Fruit fly (Drosophila melanogaster) whole organism, embryonic: Measurements from ENCODE around the gene Alg12.
A peak's percentile ranks its signal among the peaks of the same experiment; 100 is the strongest.

Experiments
- CG10462 ChIP-seq: fragments of 200-800 bp; sonication (Bioruptor generic); optimal IDR thresholded peaks from 2 replicates; lab custom pipeline; 2016; ENCODE audit warnings: missing biosample characterization, missing genetic modification characterization
- CG10979 ChIP-seq: fragments of 200-800 bp; sonication (Bioruptor generic); optimal IDR thresholded peaks from 2 replicates; lab custom pipeline; 2018; ENCODE audit warnings: missing biosample characterization, mild to moderate bottlenecking, missing genetic modification characterization, moderate library complexity
- CG12104 ChIP-seq: fragments of 200-800 bp; sonication (Bioruptor generic); optimal IDR thresholded peaks from 3 replicates; lab custom pipeline; 2016; ENCODE audit warnings: missing biosample characterization, missing genetic modification characterization
- CG12236 ChIP-seq: fragments of 200-800 bp; sonication (Bioruptor generic); optimal IDR thresholded peaks from 2 replicates; lab custom pipeline; 2016; ENCODE audit warnings: missing biosample characterization, missing genetic modification characterization
- CG13287 ChIP-seq: fragments of 200-800 bp; sonication (Bioruptor generic); IDR thresholded peaks from 2 replicates; pipeline ENCODE4 v1.3.6; 2022; ENCODE audit warnings: missing biosample characterization, missing genetic modification characterization; ENCODE audit not compliant: partially characterized antibody
- CG13424 ChIP-seq: fragments of 200-800 bp; sonication (Bioruptor generic); optimal IDR thresholded peaks from 2 replicates; lab custom pipeline; 2019; ENCODE audit warnings: missing biosample characterization, mild to moderate bottlenecking, missing genetic modification characterization, moderate library complexity
- CG13624 ChIP-seq: fragments of 200-800 bp; sonication (Bioruptor generic); optimal IDR thresholded peaks from 2 replicates; lab custom pipeline; 2016; ENCODE audit warnings: missing biosample characterization, missing genetic modification characterization
- CG13894 ChIP-seq: fragments of 200-800 bp; sonication (Bioruptor generic); optimal IDR thresholded peaks from 3 replicates; lab custom pipeline; 2018; ENCODE audit warnings: missing biosample characterization, mild to moderate bottlenecking, missing genetic modification characterization, moderate library complexity
- CG14710 ChIP-seq: fragments of 200-800 bp; sonication (Bioruptor generic); optimal IDR thresholded peaks from 3 replicates; lab custom pipeline; 2019; ENCODE audit warnings: missing biosample characterization, mild to moderate bottlenecking, missing genetic modification characterization, moderate library complexity
- CG15073 ChIP-seq: fragments of 200-800 bp; sonication (Bioruptor generic); optimal IDR thresholded peaks from 2 replicates; lab custom pipeline; 2016; ENCODE audit warnings: missing biosample characterization, missing genetic modification characterization
- CG1529 ChIP-seq: fragments of 200-800 bp; sonication (Bioruptor generic); optimal IDR thresholded peaks from 3 replicates; lab custom pipeline; 2018; ENCODE audit warnings: missing biosample characterization, missing genetic modification characterization
- CG16815 ChIP-seq: fragments of 200-800 bp; sonication (Bioruptor generic); optimal IDR thresholded peaks from 3 replicates; lab custom pipeline; 2017; ENCODE audit warnings: missing biosample characterization, mild to moderate bottlenecking, missing genetic modification characterization
- CG18011 ChIP-seq: fragments of 200-800 bp; sonication (Bioruptor generic); optimal IDR thresholded peaks from 2 replicates; lab custom pipeline; 2017; ENCODE audit warnings: missing biosample characterization, missing genetic modification characterization, mild to moderate bottlenecking, moderate library complexity, missing genotype
- CG18599 ChIP-seq: fragments of 200-800 bp; sonication (Bioruptor generic); optimal IDR thresholded peaks from 3 replicates; lab custom pipeline; 2017; ENCODE audit warnings: missing biosample characterization, missing genetic modification characterization, mild to moderate bottlenecking, moderate library complexity, missing genetic modification reagents
- CG18764 ChIP-seq: fragments of 200-800 bp; sonication (Bioruptor generic); optimal IDR thresholded peaks from 3 replicates; lab custom pipeline; 2016; ENCODE audit warnings: missing biosample characterization, missing genetic modification characterization
- CG30020 ChIP-seq: fragments of 200-800 bp; optimal IDR thresholded peaks from 2 replicates; lab custom pipeline; 2019; ENCODE audit warnings: missing biosample characterization, mild to moderate bottlenecking, missing genetic modification characterization, moderate library complexity
- CG31441 ChIP-seq: fragments of 200-800 bp; sonication (Bioruptor generic); IDR thresholded peaks from 2 replicates; pipeline ENCODE4 v1.3.6; 2022; ENCODE audit warnings: missing biosample characterization, missing genetic modification characterization
- CG3163 ChIP-seq: fragments of 200-800 bp; sonication (Bioruptor generic); optimal IDR thresholded peaks from 3 replicates; lab custom pipeline; 2016; ENCODE audit warnings: missing biosample characterization, missing genetic modification characterization
- CG4328 ChIP-seq: fragments of 200-800 bp; sonication (Bioruptor generic); optimal IDR thresholded peaks from 3 replicates; lab custom pipeline; 2017; ENCODE audit warnings: missing biosample characterization, missing genetic modification reagents, missing genetic modification characterization
- CG4617 ChIP-seq: fragments of 200-800 bp; sonication (Bioruptor generic); optimal IDR thresholded peaks from 3 replicates; lab custom pipeline; 2016; ENCODE audit warnings: missing biosample characterization, missing genetic modification characterization, borderline replicate concordance
- CG6272 ChIP-seq: fragments of 200-800 bp; sonication (Bioruptor generic); IDR thresholded peaks from 2 replicates; pipeline ENCODE4 v1.3.6; 2022; ENCODE audit warnings: missing biosample characterization, missing genetic modification characterization
- CG6854 ChIP-seq: fragments of 200-800 bp; sonication (Bioruptor generic); optimal IDR thresholded peaks from 3 replicates; lab custom pipeline; 2017; ENCODE audit warnings: missing biosample characterization, mild to moderate bottlenecking, missing genetic modification characterization
- CG7839 ChIP-seq: fragments of 200-800 bp; sonication (Bioruptor generic); optimal IDR thresholded peaks from 3 replicates; lab custom pipeline; 2018; ENCODE audit warnings: missing biosample characterization, mild to moderate bottlenecking, missing genetic modification characterization, moderate library complexity
- CG7928 ChIP-seq: fragments of 200-800 bp; sonication (Bioruptor generic); optimal IDR thresholded peaks from 2 replicates; lab custom pipeline; 2017; ENCODE audit warnings: missing biosample characterization, mild to moderate bottlenecking, missing genetic modification characterization
- CG8089 ChIP-seq: fragments of 200-800 bp; sonication (Bioruptor generic); optimal IDR thresholded peaks from 3 replicates; lab custom pipeline; 2016; ENCODE audit warnings: missing biosample characterization, missing genetic modification characterization
- CG9437 ChIP-seq: fragments of 200-800 bp; sonication (Bioruptor generic); optimal IDR thresholded peaks from 2 replicates; lab custom pipeline; 2018; ENCODE audit warnings: missing biosample characterization, mild to moderate bottlenecking, missing genetic modification characterization
- Chrac-16 ChIP-seq: fragments of 200-800 bp; sonication (Bioruptor generic); optimal IDR thresholded peaks from 3 replicates; lab custom pipeline; 2016; ENCODE audit warnings: missing biosample characterization, missing genetic modification characterization
- D ChIP-seq, 2 experiments: fragments of 200-800 bp in 1 of 2; fragments of >200 bp in 1 of 2; sonication (Bioruptor generic) in 1 of 2; optimal IDR thresholded peaks; 2 replicates in 1 of 2; 3 replicates in 1 of 2; lab custom pipeline; 2017; ENCODE audit warnings: mild to moderate bottlenecking in 1 of 2, missing biosample characterization in 1 of 2, missing genetic modification characterization in 1 of 2, missing genetic modification reagents in 1 of 2
- Dip3 ChIP-seq: fragments of 200-800 bp; sonication (Bioruptor generic); optimal IDR thresholded peaks from 3 replicates; lab custom pipeline; 2016; ENCODE audit warnings: missing biosample characterization, missing genetic modification characterization
- Gug ChIP-seq: fragments of 200-800 bp; sonication (Bioruptor generic); IDR thresholded peaks from 4 replicates; pipeline ENCODE4 v1.3.6; 2022; ENCODE audit warnings: missing biosample characterization, missing genetic modification characterization
- Hand ChIP-seq: fragments of 200-800 bp; sonication (Bioruptor generic); optimal IDR thresholded peaks from 2 replicates; lab custom pipeline; 2017; ENCODE audit warnings: mild to moderate bottlenecking, missing biosample characterization, missing genetic modification reagents, missing genetic modification characterization
- Myb ChIP-seq: fragments of 200-800 bp; sonication (Bioruptor generic); optimal IDR thresholded peaks from 2 replicates; lab custom pipeline; 2016; ENCODE audit warnings: missing biosample characterization, missing genetic modification characterization
- NC2β ChIP-seq: fragments of 200-800 bp; sonication (Bioruptor generic); optimal IDR thresholded peaks from 2 replicates; lab custom pipeline; 2016; ENCODE audit warnings: missing biosample characterization, missing genetic modification characterization
- PHDP ChIP-seq: fragments of 200-800 bp; sonication (Bioruptor generic); optimal IDR thresholded peaks from 3 replicates; lab custom pipeline; 2018; ENCODE audit warnings: missing biosample characterization, mild to moderate bottlenecking, missing genetic modification characterization, moderate library complexity
- Sin3A ChIP-seq: fragments of >200 bp; optimal IDR thresholded peaks from 2 replicates; lab custom pipeline; 2018
- bigmax ChIP-seq: fragments of 200-800 bp; sonication (Bioruptor generic); optimal IDR thresholded peaks from 2 replicates; lab custom pipeline; 2018; ENCODE audit warnings: missing biosample characterization, mild to moderate bottlenecking, missing genetic modification characterization
- dan ChIP-seq: fragments of 200-800 bp; sonication (Bioruptor generic); IDR thresholded peaks from 2 replicates; pipeline ENCODE4 v1.3.6; 2022; ENCODE audit warnings: missing biosample characterization, missing genetic modification characterization
- dm ChIP-seq: fragments of 200-800 bp; sonication (Bioruptor generic); optimal IDR thresholded peaks from 3 replicates; lab custom pipeline; 2016; ENCODE audit warnings: missing biosample characterization, missing genetic modification characterization
- ewg ChIP-seq: fragments of 200-800 bp; sonication (Bioruptor generic); optimal IDR thresholded peaks from 3 replicates; lab custom pipeline; 2017; ENCODE audit warnings: mild to moderate bottlenecking, missing biosample characterization, missing genetic modification reagents, missing genetic modification characterization
- fd102C ChIP-seq: fragments of 200-800 bp; sonication (Bioruptor generic); optimal IDR thresholded peaks from 2 replicates; lab custom pipeline; 2018; ENCODE audit warnings: missing biosample characterization, mild to moderate bottlenecking, missing genetic modification characterization, moderate library complexity
- fd64A ChIP-seq: fragments of 200-800 bp; sonication (Bioruptor generic); optimal IDR thresholded peaks from 3 replicates; lab custom pipeline; 2018; ENCODE audit warnings: missing biosample characterization, mild to moderate bottlenecking, missing genetic modification characterization
- gcm ChIP-seq: fragments of 200-800 bp; sonication (Bioruptor generic); optimal IDR thresholded peaks from 2 replicates; lab custom pipeline; 2019; ENCODE audit warnings: missing biosample characterization, mild to moderate bottlenecking, missing genetic modification characterization, moderate library complexity
- gem ChIP-seq: fragments of 200-800 bp; sonication (Bioruptor generic); optimal IDR thresholded peaks from 2 replicates; lab custom pipeline; 2019; ENCODE audit warnings: missing biosample characterization, mild to moderate bottlenecking, missing genetic modification characterization, moderate library complexity
- grn ChIP-seq: fragments of 200-800 bp; sonication (Bioruptor generic); optimal IDR thresholded peaks from 3 replicates; lab custom pipeline; 2017; ENCODE audit warnings: missing biosample characterization, missing genetic modification characterization
- nerfin-2 ChIP-seq: fragments of 200-800 bp; sonication (Bioruptor generic); IDR thresholded peaks from 2 replicates; pipeline ENCODE4 v1.3.6; 2022; ENCODE audit warnings: missing biosample characterization, missing genetic modification characterization; ENCODE audit not compliant: partially characterized antibody
- org-1 ChIP-seq: fragments of 200-800 bp; sonication (Bioruptor generic); optimal IDR thresholded peaks from 2 replicates; lab custom pipeline; 2017; ENCODE audit warnings: missing biosample characterization, missing genetic modification characterization
- peb ChIP-seq: fragments of 200-800 bp; sonication (Bioruptor generic); IDR thresholded peaks from 2 replicates; pipeline ENCODE4 v1.3.6; 2022; ENCODE audit warnings: missing biosample characterization, missing genetic modification characterization
- phol ChIP-seq: fragments of 200-800 bp; sonication (Bioruptor generic); optimal IDR thresholded peaks from 3 replicates; lab custom pipeline; 2018; ENCODE audit warnings: missing biosample characterization, mild to moderate bottlenecking, missing genetic modification characterization, moderate library complexity
- rib ChIP-seq: fragments of 200-800 bp; sonication (Bioruptor generic); IDR thresholded peaks from 2 replicates; pipeline ENCODE4 v1.3.6; 2022; ENCODE audit warnings: missing biosample characterization, missing genetic modification characterization
- so ChIP-seq: fragments of 200-800 bp; sonication (Bioruptor generic); IDR thresholded peaks from 3 replicates; pipeline ENCODE4 v1.3.6; 2022; ENCODE audit warnings: missing biosample characterization, missing genetic modification characterization
- usp ChIP-seq: fragments of >200 bp; optimal IDR thresholded peaks from 2 replicates; lab custom pipeline; 2017; ENCODE audit warnings: missing biosample characterization, missing genetic modification characterization

Gene Alg12

dm6 chr3R:9730784-9731183 is 25.5 kb upstream of the Alg12 start, which contains the start of gene FoxP:
Gene FoxP (minus strand): TSS chr3R:9730872.
- TF ChIP-seq Chrac-16 (GFP tag; lab: Kevin White, UChicago): no peak
- TF ChIP-seq CG13424 (tag; lab: Kevin White, UChicago): peak; percentile 47
- TF ChIP-seq rib (GFP tag; lab: Robert Waterston, UW): no peak
- TF ChIP-seq CG31441 (GFP tag; lab: Robert Waterston, UW): no peak
- no peak for TF ChIP-seq CG16815 (GFP tag; lab: Kevin White, UChicago)
- TF ChIP-seq CG4617 (GFP tag; lab: Kevin White, UChicago): no peak
- peak; percentile 61 for TF ChIP-seq CG18764
- no peak for TF ChIP-seq CG18011 (GFP tag; lab: Kevin White, UChicago)
- no peak for TF ChIP-seq CG13624 (GFP tag; lab: Kevin White, UChicago)
- peak; percentile 62 for TF ChIP-seq CG30020 (tag; lab: Kevin White, UChicago)
- TF ChIP-seq CG6854 (GFP tag; lab: Kevin White, UChicago): no peak
- TF ChIP-seq CG13894: no peak
- no peak for TF ChIP-seq dan
- peak; percentile 24 for TF ChIP-seq phol (tag; lab: Kevin White, UChicago)
- TF ChIP-seq usp (GFP tag; lab: Kevin White, UChicago): no peak
- no peak for TF ChIP-seq grn
- no peak for TF ChIP-seq NC2β
- no peak for TF ChIP-seq Sin3A
- peak; percentile 24 for TF ChIP-seq CG10979
- TF ChIP-seq CG6272 (GFP tag; lab: Robert Waterston, UW): no peak
- no peak for TF ChIP-seq fd102C (GFP tag; lab: Kevin White, UChicago)
- TF ChIP-seq bigmax (GFP tag; lab: Kevin White, UChicago): no peak
- TF ChIP-seq CG7928 (GFP tag; lab: Kevin White, UChicago): no peak
- TF ChIP-seq dm: no peak
- TF ChIP-seq Hand: no peak
- no peak; the same call in 1 of the 2 replicates for TF ChIP-seq CG13287 (GFP tag; lab: Robert Waterston, UW)
- TF ChIP-seq fd64A: no peak
- TF ChIP-seq CG14710: peak; percentile 25
- TF ChIP-seq org-1 (GFP tag; lab: Kevin White, UChicago): no peak
- TF ChIP-seq CG18599 (GFP tag; lab: Kevin White, UChicago): no peak
- TF ChIP-seq CG8089: no peak
- peak; percentile 46 for TF ChIP-seq gem (tag; lab: Kevin White, UChicago)
- TF ChIP-seq CG7839 (tag; lab: Kevin White, UChicago): no peak
- TF ChIP-seq Gug (GFP tag; lab: Robert Waterston, UW): no peak
- TF ChIP-seq CG9437: no peak
- peak; percentile 19 for TF ChIP-seq PHDP
- no peak for TF ChIP-seq Dip3
- TF ChIP-seq CG4328: no peak
- no peak for TF ChIP-seq Myb
- no peak for TF ChIP-seq D (optimal IDR thresholded peaks at IDR 0.05; lab: Kevin White, UChicago)
- TF ChIP-seq D (GFP tag; optimal IDR thresholded peaks at IDR 0.05; lab: Kevin White, UChicago): no peak
- TF ChIP-seq ewg (GFP tag; lab: Kevin White, UChicago): peak; percentile 88
- TF ChIP-seq peb (GFP tag; lab: Robert Waterston, UW): no peak
- no peak for TF ChIP-seq CG10462 (GFP tag; lab: Kevin White, UChicago)
- TF ChIP-seq gcm (GFP tag; lab: Kevin White, UChicago): no peak
- no peak for TF ChIP-seq CG3163 (GFP tag; lab: Kevin White, UChicago)
- no peak for TF ChIP-seq so (GFP tag; lab: Robert Waterston, UW)
- TF ChIP-seq CG1529: no peak
- TF ChIP-seq nerfin-2 (GFP tag; lab: Robert Waterston, UW): no peak
- TF ChIP-seq CG15073 (GFP tag; lab: Kevin White, UChicago): no peak
- no peak for TF ChIP-seq CG12236
- TF ChIP-seq CG12104 (GFP tag; lab: Kevin White, UChicago): no peak
